Worm (Caenorhabditis elegans) whole organism, young adult: ENCODE measurements around the gene C01F1.6.

Source experiments
- F22D6.2 ChIP-seq: sonication (generic microtip); optimal IDR thresholded peaks from 2 replicates; lab custom pipeline; 2016; ENCODE audit warnings: mild to moderate bottlenecking, missing genetic modification characterization, missing compliant biosample characterization
- F49E8.2 ChIP-seq: sonication (generic microtip); optimal IDR thresholded peaks from 3 replicates; lab custom pipeline; 2017; ENCODE audit warnings: missing genetic modification characterization, mild to moderate bottlenecking, missing compliant biosample characterization, antibody characterized with exemption, moderate library complexity; ENCODE audit not compliant: insufficient read depth
- ama-1 ChIP-seq, 3 experiments: fragments of 150-350 bp in 1 of 3; sonication (generic microtip) in 2 of 3; optimal IDR thresholded peaks; 2 replicates each; lab custom pipeline; 2014 to 2018; ENCODE audit warnings: missing biosample characterization in 2 of 3, missing genetic modification characterization in 2 of 3, missing genetic modification reagents in 2 of 3
- ceh-27 ChIP-seq: fragments of 200-800 bp; sonication (Bioruptor generic); optimal IDR thresholded peaks from 2 replicates; lab custom pipeline; 2018; ENCODE audit warnings: mild to moderate bottlenecking, missing genetic modification characterization, moderate library complexity, missing compliant biosample characterization
- lin-26 ChIP-seq: fragments of 200-800 bp; sonication (Bioruptor generic); IDR thresholded peaks from 2 replicates; pipeline ENCODE4 v1.3.6; 2022; ENCODE audit warnings: missing genetic modification reagents, missing genetic modification characterization, missing compliant biosample characterization
- mel-28 ChIP-seq: sonication (generic microtip); optimal IDR thresholded peaks from 2 replicates; lab custom pipeline; 2016; ENCODE audit warnings: borderline replicate concordance, mild to moderate bottlenecking, missing genetic modification characterization, missing compliant biosample characterization
- nfya-1 ChIP-seq: sonication (generic microtip); optimal IDR thresholded peaks from 2 replicates; lab custom pipeline; 2017; ENCODE audit warnings: antibody characterized with exemption, missing compliant biosample characterization, missing genetic modification characterization, borderline replicate concordance; ENCODE audit not compliant: insufficient read depth
- pha-4 ChIP-seq: fragments of 150-350 bp; sonication (generic microtip); optimal IDR thresholded peaks from 2 replicates; lab custom pipeline; 2014; ENCODE audit warnings: missing biosample characterization, missing genetic modification reagents, missing genetic modification characterization

- TF ChIP-seq mel-28 (tag; lab: Kevin White, UChicago), result no peak
- TF ChIP-seq nfya-1 (tag; lab: Kevin White, UChicago), result no peak
- TF ChIP-seq F49E8.2 (tag; lab: Kevin White, UChicago), result no peak
- no peak for TF ChIP-seq F22D6.2
- TF ChIP-seq ceh-27 (GFP tag; lab: Kevin White, UChicago), result no peak
- no peak for TF ChIP-seq lin-26 (GFP tag; lab: Robert Waterston, UW)
- no peak for TF ChIP-seq ama-1 (optimal IDR thresholded peaks at IDR 0.05; lab: Kevin White, UChicago)
- TF ChIP-seq ama-1 (GFP tag; optimal IDR thresholded peaks at IDR 0.05; lab: Kevin White, UChicago), result no peak
- TF ChIP-seq pha-4 (tag; lab: Kevin White, UChicago), result no peak
Observed at ce11 chrII:4281743-4282142, 6.3 kb downstream of the C01F1.6 start, which contains the start of gene C01F1.5.
